Fruit fly (Drosophila melanogaster): ENCODE data around the gene CG18048.

CG18048 gene

DNA sequence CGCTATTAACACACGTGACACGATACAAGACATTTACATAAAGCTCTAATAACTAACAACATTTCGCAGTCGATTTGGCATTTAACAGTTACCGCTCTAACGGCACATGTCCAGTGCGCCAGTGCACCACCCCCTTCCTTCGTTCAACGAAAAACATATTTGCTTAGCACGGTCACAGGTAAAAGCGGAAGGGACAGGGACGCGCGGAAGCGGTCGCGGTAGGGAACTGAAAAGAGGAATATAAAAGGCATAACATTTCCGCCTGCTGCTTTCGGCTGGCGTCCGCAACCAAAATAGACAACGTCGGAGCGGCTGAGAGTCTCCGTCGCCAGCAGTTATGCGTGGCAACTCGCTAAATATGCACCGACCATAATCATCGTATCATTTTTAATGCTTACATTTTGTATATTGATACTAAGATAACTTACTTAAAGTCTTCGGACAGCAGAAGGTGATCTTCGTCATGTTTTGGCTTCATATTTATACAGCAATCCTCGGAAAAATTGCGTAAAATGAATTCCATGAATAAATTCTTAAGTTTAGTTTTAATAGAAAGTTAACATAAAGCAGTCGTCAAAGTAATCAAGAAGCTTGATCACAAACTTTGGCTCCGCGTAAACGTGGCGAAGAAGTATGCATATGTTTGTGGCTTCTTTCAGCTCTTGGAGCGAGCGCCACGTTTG is 5.9 kb downstream of the CG18048 start (continued):
- TF ChIP-seq CG12391 (tag; optimal IDR thresholded peaks at IDR 0.05) (peak; percentile 27), Lim3 (GFP tag; IDR thresholded peaks at IDR 0.05) (no peak), shn (GFP tag; optimal IDR thresholded peaks at IDR 0.05) (no peak), ash1 (GFP tag; optimal IDR thresholded peaks at IDR 0.05) (no peak)

DNA sequence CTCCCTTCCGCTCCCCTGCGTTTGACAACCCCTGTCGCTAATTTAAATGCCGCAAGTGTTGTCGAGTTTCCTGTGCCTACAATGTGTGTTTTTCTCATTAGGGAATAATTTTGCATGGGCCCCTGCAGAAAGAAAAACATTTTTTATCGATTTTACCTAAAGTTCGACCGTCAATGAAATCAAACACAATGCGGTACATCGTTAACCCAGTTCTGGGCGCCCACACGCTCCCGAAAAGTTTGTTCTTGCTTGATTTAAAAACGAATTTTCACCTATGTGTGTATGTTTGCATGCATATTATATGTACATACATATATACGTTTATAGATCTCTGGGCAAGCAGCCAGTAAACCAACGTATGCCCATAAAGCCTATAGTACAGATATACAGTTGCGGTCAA is 6.5 kb downstream of the CG18048 start:
- TF ChIP-seq CG31224 (GFP tag; IDR thresholded peaks at IDR 0.05) (peak; percentile 51; the same call in 1 of the 2 replicates), sr (GFP tag; IDR thresholded peaks at IDR 0.05) (peak; percentile 71; the same call in 2 of the 3 replicates), Mad (GFP tag; optimal IDR thresholded peaks at IDR 0.05) (no peak), CG2678 (tag; optimal IDR thresholded peaks at IDR 0.05) (no peak), ewg (GFP tag; optimal IDR thresholded peaks at IDR 0.05) (no peak), CG12942 (GFP tag; optimal IDR thresholded peaks at IDR 0.05) (no peak), Dp (GFP tag; optimal IDR thresholded peaks at IDR 0.05) (no peak), crol (GFP tag; IDR thresholded peaks at IDR 0.05) (peak; percentile 55; the same call in 1 of the 2 replicates), CG9437 (GFP tag; optimal IDR thresholded peaks at IDR 0.05) (no peak), Dip2 (GFP tag; IDR thresholded peaks at IDR 0.05) (no peak), Ets65A (GFP tag) (peak; percentile 46), CG5245 (GFP tag; optimal IDR thresholded peaks at IDR 0.05) (no peak), CG12659 (GFP tag; optimal IDR thresholded peaks at IDR 0.05) (no peak), CG11696 (GFP tag; IDR thresholded peaks at IDR 0.05) (no peak)

DNA sequence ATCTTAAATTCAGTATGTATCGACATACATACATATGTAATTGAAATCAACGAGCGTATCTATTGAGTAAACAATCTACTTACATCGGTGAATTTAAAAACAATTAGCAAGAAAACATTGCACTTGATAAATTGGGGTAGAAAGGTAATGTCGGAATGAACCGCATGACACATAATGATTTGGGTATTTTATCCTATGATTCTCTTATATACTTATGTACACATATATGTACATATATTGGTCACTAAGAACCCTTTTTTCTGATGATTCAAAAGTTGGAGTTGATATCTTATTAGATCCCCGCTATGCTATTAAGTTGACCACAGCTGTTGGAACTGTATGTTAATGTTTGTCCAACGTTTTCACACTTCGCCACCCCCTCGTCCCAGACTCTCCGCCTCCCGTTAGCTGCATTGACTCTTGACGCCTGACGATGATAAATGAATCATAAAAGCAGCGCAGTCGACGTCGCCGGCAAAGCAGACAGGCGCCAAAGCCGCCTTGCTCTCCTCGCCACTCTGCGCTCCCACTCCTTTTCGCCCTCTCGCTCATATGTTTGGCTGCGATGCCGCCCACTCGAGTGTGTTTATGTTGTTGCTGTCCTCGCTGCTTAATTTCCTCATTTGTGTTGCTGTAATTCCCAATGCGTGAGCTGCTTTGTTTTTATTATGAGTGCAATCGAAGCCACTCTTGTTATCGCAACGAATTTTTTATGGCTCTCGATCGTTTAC is 7.1 kb downstream of the CG18048 start:
- TF ChIP-seq CrebB (tag; optimal IDR thresholded peaks at IDR 0.05) (no peak), tup (GFP tag; optimal IDR thresholded peaks at IDR 0.05) (no peak), Hsf (GFP tag; optimal IDR thresholded peaks at IDR 0.05) (peak; percentile 4), CG10147 (GFP tag; optimal IDR thresholded peaks at IDR 0.05) (peak; percentile 5), CG9437 (GFP tag; optimal IDR thresholded peaks at IDR 0.05) (peak; percentile 48), Sox102F (GFP tag; optimal IDR thresholded peaks at IDR 0.05) (peak; percentile 54), Hr78 (GFP tag; optimal IDR thresholded peaks at IDR 0.05) (peak in 1 of 2 experiments; percentile 29), vvl (GFP tag; IDR thresholded peaks at IDR 0.05) (0 out of 2 replicates have a peak, but pooled peaks have one; percentile 9), CG9876 (GFP tag; optimal IDR thresholded peaks at IDR 0.05) (no peak), CG11695 (GFP tag; IDR thresholded peaks at IDR 0.05) (0 out of 3 replicates have a peak, but pooled peaks have one; percentile 19), CG1603 (tag; optimal IDR thresholded peaks at IDR 0.05) (peak; percentile 33), stc (GFP tag; IDR thresholded peaks at IDR 0.05) (0 out of 2 replicates have a peak, but pooled peaks have one; percentile 10), CG9727 (GFP tag; optimal IDR thresholded peaks at IDR 0.05) (peak; percentile 7), nau (GFP tag; optimal IDR thresholded peaks at IDR 0.05) (peak; percentile 33), CG12071 (GFP tag; optimal IDR thresholded peaks at IDR 0.05) (peak; percentile 8), Asciz (GFP tag; optimal IDR thresholded peaks at IDR 0.05) (peak; percentile 33), gro (GFP tag; optimal IDR thresholded peaks at IDR 0.05) (no peak), CG12942 (GFP tag; optimal IDR thresholded peaks at IDR 0.05) (no peak), Sox100B (GFP tag; optimal IDR thresholded peaks at IDR 0.05) (peak; percentile 58), HmgZ (tag; optimal IDR thresholded peaks at IDR 0.05) (no peak), CG8924 (tag; optimal IDR thresholded peaks at IDR 0.05) (peak; percentile 30), z (GFP tag; IDR thresholded peaks at IDR 0.05) (peak; percentile 95), CG8281 (tag; optimal IDR thresholded peaks at IDR 0.05) (peak; percentile 25), Max (GFP tag; optimal IDR thresholded peaks at IDR 0.05) (no peak), lola (GFP tag; optimal IDR thresholded peaks at IDR 0.05) (peak in 1 of 3 experiments; percentile 40), CG16813 (GFP tag; IDR thresholded peaks at IDR 0.05; ENCODE audit: partially characterized antibody) (no peak), pros (GFP tag; optimal IDR thresholded peaks at IDR 0.05) (peak; percentile 45), bcd (GFP tag; optimal IDR thresholded peaks at IDR 0.05) (peak; percentile 39), ase (GFP tag; IDR thresholded peaks at IDR 0.05) (no peak)
